Worm (Caenorhabditis elegans): ENCODE measurements around the gene T24H10.5.

Gene T24H10.5

DNA sequence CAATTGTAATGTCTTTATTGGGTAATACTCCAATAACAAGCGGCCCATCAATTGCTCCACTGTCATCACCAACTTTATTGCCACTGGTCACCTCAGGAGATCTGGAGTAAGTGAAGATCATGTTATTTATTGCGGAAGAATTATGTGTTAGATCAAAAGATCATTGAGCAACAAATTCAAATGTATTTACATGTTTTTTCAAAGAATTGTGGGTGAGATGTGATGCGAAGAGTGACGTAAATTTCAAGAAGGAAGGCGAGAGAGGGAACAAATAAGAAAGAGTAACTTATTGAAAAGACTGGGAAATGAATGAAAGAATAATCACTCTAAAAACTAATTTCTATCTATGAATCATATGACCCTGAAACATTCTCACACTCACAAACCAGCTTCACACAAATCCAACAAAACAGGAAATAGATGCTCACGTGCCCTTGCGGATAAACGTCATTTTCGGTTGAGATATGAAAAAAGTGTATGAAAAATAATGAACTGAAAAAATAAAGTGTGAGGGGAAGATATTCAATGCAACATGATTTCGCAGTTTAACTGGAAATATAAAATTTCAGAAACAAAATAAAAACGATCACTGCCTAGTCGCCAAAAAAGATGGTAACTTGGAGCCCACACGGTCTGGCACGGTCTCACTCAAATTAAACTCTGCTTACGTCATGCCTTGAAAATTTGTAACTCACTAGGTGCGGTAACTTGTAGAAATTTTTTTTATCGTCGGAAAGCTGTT is 20.1 kb downstream of the T24H10.5 start:
- TF ChIP-seq C34B4.2 (tag; optimal IDR thresholded peaks at IDR 0.05), result no peak
- no peak for TF ChIP-seq zag-1 (tag; optimal IDR thresholded peaks at IDR 0.05)
- peak; percentile 8 for TF ChIP-seq fkh-10 (GFP tag; optimal IDR thresholded peaks at IDR 0.05)
- TF ChIP-seq nhr-77 (tag; optimal IDR thresholded peaks at IDR 0.05), result no peak
- no peak for TF ChIP-seq F16B12.6 (tag; optimal IDR thresholded peaks at IDR 0.05)
- TF ChIP-seq unc-86 (tag; optimal IDR thresholded peaks at IDR 0.05), result peak; percentile 57
- no peak for TF ChIP-seq blmp-1 (tag; optimal IDR thresholded peaks at IDR 0.05)
- TF ChIP-seq tlp-1 (tag; optimal IDR thresholded peaks at IDR 0.05), result no peak
- peak; percentile 42 for TF ChIP-seq dsc-1 (tag; optimal IDR thresholded peaks at IDR 0.05)
- TF ChIP-seq egl-13 (tag; optimal IDR thresholded peaks at IDR 0.05), result no peak
- TF ChIP-seq nhr-71 (tag; optimal IDR thresholded peaks at IDR 0.05), result peak; percentile 47
- peak; percentile 55 for TF ChIP-seq lin-14 (GFP tag; optimal IDR thresholded peaks at IDR 0.05)
- no peak for TF ChIP-seq pag-3 (tag; optimal IDR thresholded peaks at IDR 0.05; ENCODE audit: borderline replicate concordance, insufficient read depth)
- no peak for TF ChIP-seq mab-9 (GFP tag; IDR thresholded peaks at IDR 0.05)
- TF ChIP-seq egl-27 (tag; optimal IDR thresholded peaks at IDR 0.05), result no peak
- no peak for TF ChIP-seq nhr-20 (tag; optimal IDR thresholded peaks at IDR 0.05)
- TF ChIP-seq efl-1 (optimal IDR thresholded peaks at IDR 0.05), result no peak
- TF ChIP-seq efl-1 (GFP tag; optimal IDR thresholded peaks at IDR 0.05 in 1 of 2), result peak in 1 of 2 experiments; percentile 55
- TF ChIP-seq fkh-8 (tag; optimal IDR thresholded peaks at IDR 0.05), result peak; percentile 75
- no peak for TF ChIP-seq ces-1 (GFP tag; optimal IDR thresholded peaks at IDR 0.05)
- TF ChIP-seq nhr-47 (tag; optimal IDR thresholded peaks at IDR 0.05), result peak; percentile 53

DNA sequence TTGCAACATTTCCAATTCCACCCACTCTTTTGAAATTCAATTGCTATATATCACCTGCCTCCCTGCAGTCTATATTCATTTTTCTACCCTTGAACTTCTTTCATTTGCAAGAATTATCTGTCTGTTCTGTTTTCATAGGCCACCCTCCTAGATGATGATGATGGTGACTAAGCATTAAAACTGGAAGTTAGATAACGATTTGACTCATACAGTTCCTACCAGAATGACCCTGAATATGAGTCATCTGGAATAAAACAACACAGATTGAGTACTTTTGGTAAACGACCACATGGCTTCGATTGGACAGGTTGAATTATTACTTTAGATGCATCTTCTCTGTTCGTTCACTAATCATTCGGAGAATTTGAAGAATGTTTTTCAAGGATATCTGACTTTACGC is 23.5 kb downstream of the T24H10.5 start:
- TF ChIP-seq elt-2 (tag; optimal IDR thresholded peaks at IDR 0.05) (no peak), ceh-63 (GFP tag; optimal IDR thresholded peaks at IDR 0.05) (no peak), aha-1 (tag; optimal IDR thresholded peaks at IDR 0.05) (no peak), ztf-11 (tag; optimal IDR thresholded peaks at IDR 0.05) (no peak), rnt-1 (tag; optimal IDR thresholded peaks at IDR 0.05) (no peak), nhr-85 (tag) (peak; percentile 69), jun-1 (tag; optimal IDR thresholded peaks at IDR 0.05) (no peak)

- no peak for TF ChIP-seq lin-35 (GFP tag; optimal IDR thresholded peaks at IDR 0.05)
- no peak for TF ChIP-seq nhr-47 (tag; optimal IDR thresholded peaks at IDR 0.05)
- TF ChIP-seq dpl-1 (GFP tag; optimal IDR thresholded peaks at IDR 0.05), result no peak
- TF ChIP-seq fos-1 (tag; optimal IDR thresholded peaks at IDR 0.05), result no peak
- TF ChIP-seq ceh-63 (GFP tag; optimal IDR thresholded peaks at IDR 0.05), result no peak
Observed at ce11 chrII:9125007-9125406, 24.1 kb downstream of the T24H10.5 start.

ce11 chrII:9126965-9127364 is 26.1 kb downstream of the T24H10.5 start:
- TF ChIP-seq ceh-8 (GFP tag; optimal IDR thresholded peaks at IDR 0.05) (no peak), ceh-82 (tag; optimal IDR thresholded peaks at IDR 0.05) (no peak), pqm-1 (tag; optimal IDR thresholded peaks at IDR 0.05) (no peak), sup-37 (GFP tag; optimal IDR thresholded peaks at IDR 0.05) (no peak), skn-1 (tag; optimal IDR thresholded peaks at IDR 0.05) (no peak), Y116A8C.19 (tag; optimal IDR thresholded peaks at IDR 0.05; ENCODE audit: borderline replicate concordance) (no peak), unc-98 (GFP tag; IDR thresholded peaks at IDR 0.05) (no peak), grh-1 (GFP tag; IDR thresholded peaks at IDR 0.05) (no peak), ztf-11 (tag; optimal IDR thresholded peaks at IDR 0.05) (no peak), isw-1 (GFP tag; IDR thresholded peaks at IDR 0.05) (no peak), dpl-1 (GFP tag; optimal IDR thresholded peaks at IDR 0.05) (no peak), nhr-76 (tag; optimal IDR thresholded peaks at IDR 0.05) (no peak), nhr-90 (tag; optimal IDR thresholded peaks at IDR 0.05; ENCODE audit: poor library complexity) (no peak), vab-15 (tag; optimal IDR thresholded peaks at IDR 0.05) (no peak), hlh-17 (GFP tag; optimal IDR thresholded peaks at IDR 0.05; ENCODE audit: borderline replicate concordance) (no peak), ces-1 (GFP tag; optimal IDR thresholded peaks at IDR 0.05) (no peak), nhr-71 (tag; optimal IDR thresholded peaks at IDR 0.05) (no peak), mep-1 (tag; optimal IDR thresholded peaks at IDR 0.05) (no peak), xbp-1 (tag; optimal IDR thresholded peaks at IDR 0.05) (no peak)

Measured in whole organism, L1 larva.